Fruit fly (Drosophila melanogaster) whole organism, larva: Measurements from ENCODE around the gene CDK2AP1.
"Not testable (repeated sequence)": the region's sequence is repeated elsewhere in the genome, so short reads cannot be mapped to it uniquely, and the experiment has no call there.

Experiments
- noc ChIP-seq: fragments of 200-800 bp; sonication (Bioruptor generic); optimal IDR thresholded peaks from 3 replicates; lab custom pipeline; 2019; ENCODE audit warnings: missing biosample characterization, mild to moderate bottlenecking, missing genetic modification characterization, moderate library complexity

The CDK2AP1 gene

dm6 chrX:11137566-11138186 lies at the start of gene CDK2AP1:
Gene CDK2AP1, plus strand, starts transcription at chrX:11137859.
- no peak for TF ChIP-seq noc (tag; lab: Kevin White, UChicago)

dm6 chrX:11088778-11089340 lies 48.8 kb upstream of the CDK2AP1 start, which contains the start of gene Vago:
Gene Vago, plus strand, starts transcription at chrX:11089290.
- TF ChIP-seq noc (tag; lab: Kevin White, UChicago): peak; percentile 33

- no peak for TF ChIP-seq noc (tag; lab: Kevin White, UChicago)
Observed at dm6 chrX:11090161-11090560, 47.5 kb upstream of the CDK2AP1 start, which contains the start of gene CG2076. Gene CG2076, plus strand, starts transcription at chrX:11090210.

- no peak for TF ChIP-seq noc (tag; lab: Kevin White, UChicago)
Observed at dm6 chrX:11092201-11092600, 45.5 kb upstream of the CDK2AP1 start, which contains the start of gene CG2061. Gene CG2061, plus strand, starts transcription at chrX:11092492.

- no peak for TF ChIP-seq noc (tag; lab: Kevin White, UChicago)
Observed at dm6 chrX:11095276-11095675, 42.4 kb upstream of the CDK2AP1 start.

dm6 chrX:11095973-11096372 lies 41.7 kb upstream of the CDK2AP1 start, which contains the start of gene CG42249:
Gene CG42249, plus strand, starts transcription at chrX:11096273.
- not testable (repeated sequence) for TF ChIP-seq noc (tag; lab: Kevin White, UChicago)

dm6 chrX:11108148-11108844 lies 29.4 kb upstream of the CDK2AP1 start, which contains the start of gene Hsp60A:
Gene Hsp60A, plus strand, starts transcription at chrX:11108482.
- peak; percentile 1 for TF ChIP-seq noc (tag; lab: Kevin White, UChicago)

- no peak for TF ChIP-seq noc (tag; lab: Kevin White, UChicago)
Observed at dm6 chrX:11108845-11109450, 28.7 kb upstream of the CDK2AP1 start.

- no peak for TF ChIP-seq noc (tag; lab: Kevin White, UChicago)
Observed at dm6 chrX:11109670-11110069, 28.0 kb upstream of the CDK2AP1 start.

- TF ChIP-seq noc (tag; lab: Kevin White, UChicago): no peak
Observed at dm6 chrX:11123561-11123960, 14.1 kb upstream of the CDK2AP1 start.

dm6 chrX:11124126-11124748 lies 13.4 kb upstream of the CDK2AP1 start, which contains the start of gene CG11122:
Gene CG11122, minus strand, starts transcription at chrX:11124726.
- TF ChIP-seq noc (tag; lab: Kevin White, UChicago): no peak

dm6 chrX:11124749-11125508 lies 12.7 kb upstream of the CDK2AP1 start, which contains the start of gene Rpt3:
Gene Rpt3, plus strand, starts transcription at chrX:11125101.
- TF ChIP-seq noc (tag; lab: Kevin White, UChicago): no peak

dm6 chrX:11128828-11129227 lies 8.8 kb upstream of the CDK2AP1 start, which contains the start of gene SrpRalpha:
Gene SrpRalpha, minus strand, starts transcription at chrX:11129087.
- no peak for TF ChIP-seq noc (tag; lab: Kevin White, UChicago)

- no peak for TF ChIP-seq noc (tag; lab: Kevin White, UChicago)
Observed at dm6 chrX:11132312-11132711, 5.3 kb upstream of the CDK2AP1 start, which contains the start of gene CG44385. Gene CG44385, minus strand, starts transcription at chrX:11132412.
